Worm (Caenorhabditis elegans) whole organism, late embryonic: ENCODE measurements around the gene F32D8.5.

Experiments
- C08G9.2 ChIP-seq: sonication (generic microtip); optimal IDR thresholded peaks from 2 replicates; lab custom pipeline; 2016; ENCODE audit warnings: mild to moderate bottlenecking, missing genetic modification characterization, moderate library complexity, missing compliant biosample characterization
- K02D7.2 ChIP-seq: sonication (generic microtip); optimal IDR thresholded peaks from 2 replicates; lab custom pipeline; 2017; ENCODE audit warnings: mild to moderate bottlenecking, missing genetic modification characterization, missing compliant biosample characterization
- K09A11.1 ChIP-seq: sonication (generic microtip); optimal IDR thresholded peaks from 2 replicates; lab custom pipeline; 2017; ENCODE audit warnings: antibody characterized with exemption, mild to moderate bottlenecking, missing genetic modification characterization, missing compliant biosample characterization; ENCODE audit not compliant: insufficient read depth
- T23F11.4 ChIP-seq: fragments of 200-800 bp; sonication (Bioruptor generic); optimal IDR thresholded peaks from 2 replicates; lab custom pipeline; 2018; ENCODE audit warnings: mild to moderate bottlenecking, missing genetic modification characterization, missing compliant biosample characterization
- Y22D7AL.16 ChIP-seq: sonication (generic microtip); optimal IDR thresholded peaks from 2 replicates; lab custom pipeline; 2016; ENCODE audit warnings: missing genetic modification characterization, missing compliant biosample characterization
- ceh-14 ChIP-seq: sonication (generic microtip); optimal IDR thresholded peaks from 2 replicates; lab custom pipeline; 2016; ENCODE audit warnings: missing genotype, missing genetic modification characterization, missing compliant biosample characterization
- ceh-18 ChIP-seq: sonication (generic microtip); optimal IDR thresholded peaks from 2 replicates; lab custom pipeline; 2016; ENCODE audit warnings: missing genetic modification characterization, missing compliant biosample characterization
- ceh-22 ChIP-seq: sonication (generic microtip); optimal IDR thresholded peaks from 2 replicates; lab custom pipeline; 2017; ENCODE audit warnings: missing biosample characterization, missing genetic modification characterization
- ceh-24 ChIP-seq: sonication (generic microtip); optimal IDR thresholded peaks from 2 replicates; lab custom pipeline; 2016; ENCODE audit warnings: mild to moderate bottlenecking, missing genetic modification characterization, missing compliant biosample characterization
- ceh-30 ChIP-seq: fragments of 150-350 bp; optimal IDR thresholded peaks from 2 replicates; lab custom pipeline; 2014; ENCODE audit warnings: missing biosample characterization, missing genetic modification characterization
- ceh-31 ChIP-seq: sonication (generic microtip); optimal IDR thresholded peaks from 2 replicates; lab custom pipeline; 2016; ENCODE audit warnings: missing genetic modification characterization, missing compliant biosample characterization
- ceh-45 ChIP-seq: fragments of 200-800 bp; sonication (Bioruptor generic); IDR thresholded peaks from 2 replicates; pipeline ENCODE4 v1.3.6; 2022; ENCODE audit warnings: missing genetic modification reagents, missing genetic modification characterization, missing compliant biosample characterization
- ceh-6 ChIP-seq: fragments of 200-800 bp; sonication (Bioruptor generic); optimal IDR thresholded peaks from 2 replicates; lab custom pipeline; 2018; ENCODE audit warnings: mild to moderate bottlenecking, missing genetic modification characterization, missing compliant biosample characterization
- ceh-9 ChIP-seq: sonication (generic microtip); optimal IDR thresholded peaks from 2 replicates; lab custom pipeline; 2016; ENCODE audit warnings: mild to moderate bottlenecking, missing genetic modification characterization, inconsistent platforms, missing compliant biosample characterization
- dve-1 ChIP-seq: sonication (generic microtip); optimal IDR thresholded peaks from 2 replicates; lab custom pipeline; 2017; ENCODE audit warnings: antibody characterized with exemption, mild to moderate bottlenecking, missing genetic modification characterization, missing compliant biosample characterization
- elt-2 ChIP-seq: sonication (generic microtip); optimal IDR thresholded peaks from 2 replicates; lab custom pipeline; 2016; ENCODE audit warnings: missing genetic modification reagents, missing genetic modification characterization, missing compliant biosample characterization
- elt-4 ChIP-seq: sonication (generic microtip); optimal IDR thresholded peaks from 2 replicates; lab custom pipeline; 2016; ENCODE audit warnings: missing genetic modification characterization, missing compliant biosample characterization
- ets-4 ChIP-seq: sonication (generic microtip); optimal IDR thresholded peaks from 2 replicates; lab custom pipeline; 2016; ENCODE audit warnings: missing genetic modification characterization, missing compliant biosample characterization
- fax-1 ChIP-seq: sonication (generic microtip); optimal IDR thresholded peaks from 2 replicates; lab custom pipeline; 2016; ENCODE audit warnings: missing genotype, missing genetic modification characterization, missing compliant biosample characterization
- gmeb-2 ChIP-seq: sonication (generic microtip); optimal IDR thresholded peaks from 2 replicates; lab custom pipeline; 2016; ENCODE audit warnings: missing genetic modification characterization, inconsistent platforms, missing compliant biosample characterization
- hlh-13 ChIP-seq: fragments of 200-800 bp; sonication (Bioruptor generic); optimal IDR thresholded peaks from 2 replicates; lab custom pipeline; 2018; ENCODE audit warnings: mild to moderate bottlenecking, missing genetic modification characterization, missing compliant biosample characterization
- hlh-30 ChIP-seq: sonication (generic microtip); optimal IDR thresholded peaks from 2 replicates; lab custom pipeline; 2017; ENCODE audit warnings: antibody characterized with exemption, missing genetic modification characterization, missing compliant biosample characterization; ENCODE audit not compliant: insufficient read depth
- hlh-6 ChIP-seq: sonication (generic microtip); optimal IDR thresholded peaks from 2 replicates; lab custom pipeline; 2016; ENCODE audit warnings: missing genotype, missing genetic modification characterization, missing compliant biosample characterization
- lim-6 ChIP-seq: sonication (generic microtip); optimal IDR thresholded peaks from 2 replicates; lab custom pipeline; 2016; ENCODE audit warnings: missing genetic modification characterization, missing compliant biosample characterization
- mec-3 ChIP-seq: sonication (generic microtip); optimal IDR thresholded peaks from 2 replicates; lab custom pipeline; 2016; ENCODE audit warnings: borderline replicate concordance, missing genetic modification characterization, missing compliant biosample characterization
- nhr-11 ChIP-seq: fragments of 150-350 bp; optimal IDR thresholded peaks from 2 replicates; lab custom pipeline; 2014; ENCODE audit warnings: missing biosample characterization, missing genetic modification characterization
- nhr-232 ChIP-seq: sonication (generic microtip); optimal IDR thresholded peaks from 2 replicates; lab custom pipeline; 2016; ENCODE audit warnings: missing genetic modification characterization, missing compliant biosample characterization
- odd-2 ChIP-seq: sonication (generic microtip); optimal IDR thresholded peaks from 2 replicates; lab custom pipeline; 2017; ENCODE audit warnings: antibody characterized with exemption, mild to moderate bottlenecking, missing genetic modification characterization, missing compliant biosample characterization
- pat-9 ChIP-seq: fragments of 200-800 bp; sonication (Bioruptor generic); optimal IDR thresholded peaks from 2 replicates; lab custom pipeline; 2018; ENCODE audit warnings: mild to moderate bottlenecking, missing genetic modification characterization, moderate library complexity, missing compliant biosample characterization
- pax-1 ChIP-seq: fragments of 150-350 bp; optimal IDR thresholded peaks from 2 replicates; lab custom pipeline; 2014; ENCODE audit warnings: missing biosample characterization, missing genetic modification characterization
- pha-2 ChIP-seq: sonication (generic microtip); optimal IDR thresholded peaks from 2 replicates; lab custom pipeline; 2017; ENCODE audit warnings: mild to moderate bottlenecking, missing genetic modification characterization, missing compliant biosample characterization
- pha-4 ChIP-seq: fragments of 150-350 bp; optimal IDR thresholded peaks from 2 replicates; lab custom pipeline; 2018; ENCODE audit warnings: missing biosample characterization, missing genetic modification reagents, missing genetic modification characterization
- pros-1 ChIP-seq: fragments of 150-350 bp; optimal IDR thresholded peaks from 2 replicates; lab custom pipeline; 2014; ENCODE audit warnings: missing biosample characterization, missing genetic modification reagents, missing genetic modification characterization
- rnt-1 ChIP-seq: sonication (generic microtip); optimal IDR thresholded peaks from 2 replicates; lab custom pipeline; 2016; ENCODE audit warnings: missing genetic modification characterization, missing compliant biosample characterization
- sdc-2 ChIP-seq: sonication (generic microtip); optimal IDR thresholded peaks from 2 replicates; lab custom pipeline; 2016; ENCODE audit warnings: missing genotype, missing genetic modification characterization, missing compliant biosample characterization
- sox-2 ChIP-seq: fragments of 200-800 bp; sonication (Bioruptor generic); IDR thresholded peaks from 2 replicates; pipeline ENCODE4 v1.3.6; 2022; ENCODE audit warnings: missing genetic modification reagents, missing genetic modification characterization, missing compliant biosample characterization
- tbx-2 ChIP-seq: sonication (generic microtip); optimal IDR thresholded peaks from 2 replicates; lab custom pipeline; 2016; ENCODE audit warnings: missing genetic modification characterization, missing compliant biosample characterization
- tbx-7 ChIP-seq: sonication (generic microtip); optimal IDR thresholded peaks from 2 replicates; lab custom pipeline; 2016; ENCODE audit warnings: missing genotype, missing genetic modification characterization, missing compliant biosample characterization
- ttx-3 ChIP-seq: sonication (generic microtip); optimal IDR thresholded peaks from 2 replicates; lab custom pipeline; 2016; ENCODE audit warnings: missing genetic modification reagents, missing genetic modification characterization, missing compliant biosample characterization
- unc-42 ChIP-seq: sonication (generic microtip); optimal IDR thresholded peaks from 2 replicates; lab custom pipeline; 2016; ENCODE audit warnings: missing genotype, missing genetic modification characterization, missing compliant biosample characterization

The F32D8.5 gene

ce11 chrV:10915922-10916321 is 21.3 kb downstream of the F32D8.5 start:
- TF ChIP-seq ceh-18 (tag; lab: Kevin White, UChicago) (peak; percentile 2), ttx-3 (tag; lab: Kevin White, UChicago) (no peak)
- TF ChIP-seq, all 69 proteins: peak for 1

DNA sequence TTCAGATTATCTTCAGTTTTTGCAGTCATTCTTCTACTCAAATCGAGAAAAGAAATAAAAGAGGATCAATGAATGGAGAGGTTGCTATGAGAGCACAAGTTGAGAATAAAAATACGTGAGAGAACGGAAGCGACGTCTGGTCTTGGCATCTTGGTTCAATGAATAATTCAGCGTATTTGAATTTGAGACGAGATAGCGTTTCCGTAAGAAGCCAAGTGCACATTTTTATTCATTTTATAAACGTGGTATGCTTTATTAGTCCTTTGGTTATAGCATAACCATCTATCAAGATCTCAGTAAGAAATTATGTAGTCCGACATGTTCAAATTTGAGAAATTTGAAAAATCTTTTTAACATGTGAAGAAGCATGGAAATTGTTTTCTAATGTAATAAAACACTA is 23.8 kb downstream of the F32D8.5 start, which contains the start of gene F58B4.2:
F58B4.2 (minus strand) TSS at position 101 of the 400 bp plus-strand sequence.
- TF ChIP-seq rnt-1 (tag; lab: Kevin White, UChicago) (no peak), nhr-11 (tag; lab: Kevin White, UChicago) (no peak)

- no peak for TF ChIP-seq hlh-13 (GFP tag; lab: Kevin White, UChicago)
- TF ChIP-seq gmeb-2 (tag; lab: Kevin White, UChicago): no peak
- TF ChIP-seq nhr-232 (tag; lab: Kevin White, UChicago): no peak
- TF ChIP-seq ceh-31 (tag; lab: Kevin White, UChicago): no peak
- TF ChIP-seq pax-1: no peak
- TF ChIP-seq lim-6 (tag; lab: Kevin White, UChicago): no peak
- no peak for TF ChIP-seq sox-2
- no peak for TF ChIP-seq hlh-6
- no peak for TF ChIP-seq unc-42 (tag; lab: Kevin White, UChicago)
- TF ChIP-seq tbx-7 (tag; lab: Kevin White, UChicago): no peak
- TF ChIP-seq odd-2 (tag; lab: Kevin White, UChicago): no peak
- TF ChIP-seq pros-1 (tag; lab: Kevin White, UChicago): no peak
- TF ChIP-seq C08G9.2 (tag; lab: Kevin White, UChicago): no peak
These were observed 27.1 kb downstream of the F32D8.5 start, which contains the start of gene nas-31 for ce11 chrV:10921747-10922146. Gene nas-31, minus strand, starts transcription at chrV:10921847.

DNA sequence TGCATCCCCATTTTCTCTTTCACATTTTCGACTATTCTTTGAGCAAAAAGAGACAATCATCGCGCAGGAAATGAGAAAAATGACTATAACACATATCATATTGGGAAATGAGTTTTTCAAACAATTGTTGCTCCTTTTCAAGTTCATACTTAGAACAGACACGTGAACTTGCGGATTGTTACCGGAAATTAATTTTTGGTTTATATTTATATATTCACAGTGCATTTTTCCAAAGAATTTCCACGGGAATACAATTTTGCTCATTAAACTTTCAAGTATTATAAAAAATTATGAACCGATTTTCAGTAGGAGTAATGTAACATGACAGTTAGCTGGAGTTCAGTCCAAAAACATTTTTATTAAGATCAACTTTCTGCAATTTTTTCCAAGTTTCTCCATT is 28.6 kb downstream of the F32D8.5 start, which contains the start of gene F58B4.7:
F58B4.7 (minus strand) TSS at position 101 of the 400 bp plus-strand sequence.
- TF ChIP-seq ttx-3 (tag; lab: Kevin White, UChicago) (no peak), ceh-22 (no peak), ceh-45 (GFP tag; lab: Robert Waterston, UW) (no peak), Y22D7AL.16 (tag; lab: Kevin White, UChicago) (no peak), ceh-30 (no peak), hlh-30 (tag; lab: Kevin White, UChicago) (no peak), ceh-24 (tag; lab: Kevin White, UChicago) (no peak), K09A11.1 (no peak), pha-2 (no peak), elt-2 (tag; lab: Kevin White, UChicago) (no peak), ceh-6 (GFP tag; lab: Kevin White, UChicago) (no peak), dve-1 (tag; lab: Kevin White, UChicago) (no peak), pros-1 (tag; lab: Kevin White, UChicago) (no peak), pha-4 (tag; lab: Kevin White, UChicago) (no peak)
- TF ChIP-seq, all 69 proteins: peak for 0

DNA sequence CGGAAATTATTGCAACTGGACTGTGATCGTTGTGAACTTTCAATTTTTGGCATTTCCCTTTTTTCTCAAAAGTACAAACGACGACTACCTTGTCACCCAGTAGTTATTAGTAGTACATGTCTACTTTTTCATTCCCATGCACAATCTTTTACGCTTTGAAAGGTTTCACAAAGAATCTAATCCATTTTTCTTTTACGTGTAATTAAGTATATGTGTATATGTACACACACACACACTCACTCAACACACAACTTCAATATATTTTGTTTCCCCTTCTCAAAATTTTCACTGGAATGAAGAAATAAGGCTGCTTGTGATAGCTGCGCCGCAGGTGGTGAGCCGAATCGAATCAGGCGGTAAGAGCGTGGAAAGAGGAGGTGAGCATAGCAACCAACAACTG is 30.1 kb downstream of the F32D8.5 start, which contains the start of gene F58B4.6:
F58B4.6 (plus strand) TSS at position 301 of the 400 bp plus-strand sequence.
- TF ChIP-seq pat-9 (no peak), T23F11.4 (no peak), mec-3 (tag; lab: Kevin White, UChicago) (no peak), hlh-13 (GFP tag; lab: Kevin White, UChicago) (no peak), ets-4 (tag; lab: Kevin White, UChicago) (no peak), elt-4 (no peak), sdc-2 (tag; lab: Kevin White, UChicago) (no peak), ceh-9 (tag; lab: Kevin White, UChicago) (no peak), fax-1 (tag; lab: Kevin White, UChicago) (no peak), K02D7.2 (tag; lab: Kevin White, UChicago) (no peak), gmeb-2 (tag; lab: Kevin White, UChicago) (no peak), lim-6 (tag; lab: Kevin White, UChicago) (no peak), tbx-2 (tag; lab: Kevin White, UChicago) (no peak), hlh-30 (tag; lab: Kevin White, UChicago) (no peak), pha-4 (tag; lab: Kevin White, UChicago) (no peak), ceh-14 (tag; lab: Kevin White, UChicago) (no peak), unc-42 (tag; lab: Kevin White, UChicago) (no peak)
- TF ChIP-seq, all 69 proteins: peak for 0
